Worm (Caenorhabditis elegans): ENCODE results near the gene cnt-2.

- TF ChIP-seq ztf-23 (GFP tag; IDR thresholded peaks at IDR 0.05), result no peak
- TF ChIP-seq flt-1 (GFP tag; IDR thresholded peaks at IDR 0.05), result no peak
- TF ChIP-seq klf-2 (GFP tag; conservative IDR thresholded peaks at IDR 0.05), result no peak
- TF ChIP-seq tab-1 (GFP tag; IDR thresholded peaks at IDR 0.05), result no peak
- no peak for TF ChIP-seq ref-1 (GFP tag; conservative IDR thresholded peaks at IDR 0.05)
- TF ChIP-seq T22C8.4 (GFP tag; IDR thresholded peaks at IDR 0.05), result no peak
- no peak for TF ChIP-seq cog-1 (tag; optimal IDR thresholded peaks at IDR 0.05)
Observed at ce11 chrIII:10702805-10703204, 48.0 kb downstream of the cnt-2 start.

Measured in whole organism, midembryonic.